Worm (Caenorhabditis elegans) whole organism, L1 larva: ENCODE results near the gene oig-1.

ENCODE experiments used
- aha-1 ChIP-seq: fragments of 150-350 bp; optimal IDR thresholded peaks from 2 replicates; lab custom pipeline; 2014; ENCODE audit warnings: missing biosample characterization, missing genetic modification characterization
- dsc-1 ChIP-seq: sonication (generic microtip); optimal IDR thresholded peaks from 2 replicates; lab custom pipeline; 2016; ENCODE audit warnings: mild to moderate bottlenecking, missing genetic modification characterization, missing compliant biosample characterization
- nhr-237 ChIP-seq: fragments of 150-350 bp; optimal IDR thresholded peaks from 2 replicates; lab custom pipeline; 2014; ENCODE audit warnings: missing biosample characterization, missing genetic modification characterization

- TF ChIP-seq aha-1 (tag; lab: Kevin White, UChicago) = no peak
- TF ChIP-seq dsc-1 (tag; lab: Kevin White, UChicago) = no peak
- TF ChIP-seq nhr-237 (tag; lab: Kevin White, UChicago) = no peak
Observed at ce11 chrIII:6527902-6528301, 2.4 kb upstream of the oig-1 start, which contains the start of gene pqn-10.
